Worm (Caenorhabditis elegans) whole organism, midembryonic: ENCODE results near the gene F48G7.7.

Experiments
- T22C8.4 ChIP-seq: fragments of 200-800 bp; sonication (Bioruptor generic); IDR thresholded peaks from 2 replicates; pipeline ENCODE4 v1.3.6; 2022; ENCODE audit warnings: missing genetic modification characterization, missing compliant biosample characterization
- cog-1 ChIP-seq: sonication (generic microtip); optimal IDR thresholded peaks from 2 replicates; lab custom pipeline; 2016; ENCODE audit warnings: missing genetic modification characterization, missing compliant biosample characterization
- flt-1 ChIP-seq: fragments of 200-800 bp; sonication (Bioruptor generic); IDR thresholded peaks from 2 replicates; pipeline ENCODE4 v1.3.6; 2022; ENCODE audit warnings: missing genetic modification characterization, missing compliant biosample characterization
- med-1 ChIP-seq: sonication (generic microtip); optimal IDR thresholded peaks from 2 replicates; lab custom pipeline; 2017; ENCODE audit warnings: missing genetic modification characterization, mild to moderate bottlenecking, missing compliant biosample characterization, antibody characterized with exemption, missing genetic modification reagents; ENCODE audit not compliant: insufficient read depth
- tab-1 ChIP-seq: fragments of 200-800 bp; sonication (Bioruptor generic); IDR thresholded peaks from 2 replicates; pipeline ENCODE4 v1.3.6; 2022; ENCODE audit warnings: missing genetic modification characterization, missing compliant biosample characterization
- ztf-29 ChIP-seq: fragments of 200-800 bp; sonication (Bioruptor generic); IDR thresholded peaks from 2 replicates; pipeline ENCODE4 v1.3.6; 2022; ENCODE audit warnings: missing genetic modification reagents, missing genetic modification characterization, missing compliant biosample characterization

DNA sequence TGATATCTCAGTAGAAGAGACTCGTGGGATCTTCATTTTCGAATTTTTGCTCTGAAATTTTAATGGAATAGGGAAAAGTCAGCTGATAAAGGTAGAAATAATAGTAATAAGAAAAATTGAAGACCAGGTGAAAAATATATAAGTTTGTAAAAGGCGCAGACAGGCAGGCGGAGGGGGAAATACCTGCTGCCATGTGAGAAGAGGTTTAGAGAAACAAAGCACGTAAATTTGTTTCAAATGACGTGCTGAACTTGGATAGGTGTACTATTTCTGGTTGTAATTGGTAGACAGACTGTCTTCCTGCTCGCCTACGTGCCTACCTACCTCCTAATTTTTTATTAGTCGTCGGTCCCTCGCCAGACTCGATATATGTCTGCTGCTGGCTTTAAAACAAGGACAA is 41.2 kb upstream of the F48G7.7 start, which contains the start of gene nhr-180:
- TF ChIP-seq flt-1 (GFP tag; lab: Robert Waterston, UW) (no peak), T22C8.4 (GFP tag; lab: Robert Waterston, UW) (no peak), cog-1 (tag; lab: Kevin White, UChicago) (no peak), ztf-29 (GFP tag; lab: Robert Waterston, UW) (no peak), tab-1 (GFP tag; lab: Robert Waterston, UW) (no peak), med-1 (GFP tag; lab: Kevin White, UChicago) (no peak)
